Worm (Caenorhabditis elegans) whole organism, L3 larva: ENCODE results near the gene sysm-1.

Experiments used
- R02D3.7 ChIP-seq: fragments of 150-350 bp; optimal IDR thresholded peaks from 2 replicates; lab custom pipeline; 2014; ENCODE audit warnings: missing biosample characterization, missing genetic modification characterization
- ZK546.5 ChIP-seq: sonication (generic microtip); optimal IDR thresholded peaks from 2 replicates; lab custom pipeline; 2017; ENCODE audit warnings: missing biosample characterization, missing genetic modification characterization
- aly-2 ChIP-seq: fragments of 150-350 bp; optimal IDR thresholded peaks from 2 replicates; lab custom pipeline; 2014; ENCODE audit warnings: missing biosample characterization, missing genetic modification characterization
- ama-1 ChIP-seq: fragments of 150-350 bp; optimal IDR thresholded peaks from 2 replicates; lab custom pipeline; 2018
- ceh-16 ChIP-seq: sonication (generic microtip); optimal IDR thresholded peaks from 2 replicates; lab custom pipeline; 2017; ENCODE audit warnings: missing biosample characterization, missing genetic modification characterization
- ceh-28 ChIP-seq: fragments of 150-350 bp; optimal IDR thresholded peaks from 2 replicates; lab custom pipeline; 2014; ENCODE audit warnings: missing biosample characterization, missing genetic modification reagents, missing genetic modification characterization
- ceh-82 ChIP-seq: fragments of 150-350 bp; optimal IDR thresholded peaks from 2 replicates; lab custom pipeline; 2014; ENCODE audit warnings: missing biosample characterization, missing genetic modification characterization
- ceh-9 ChIP-seq: sonication (generic microtip); optimal IDR thresholded peaks from 2 replicates; lab custom pipeline; 2018; ENCODE audit warnings: missing biosample characterization, missing genetic modification characterization
- daf-12 ChIP-seq: fragments of 150-350 bp; optimal IDR thresholded peaks from 2 replicates; lab custom pipeline; 2014; ENCODE audit warnings: missing biosample characterization, missing genetic modification reagents, missing genetic modification characterization
- egl-27 ChIP-seq: sonication (generic microtip); optimal IDR thresholded peaks from 4 replicates; lab custom pipeline; 2017; ENCODE audit warnings: missing biosample characterization, missing genetic modification reagents, missing genetic modification characterization
- egl-5 ChIP-seq: fragments of 150-350 bp; optimal IDR thresholded peaks from 2 replicates; lab custom pipeline; 2017; ENCODE audit warnings: missing biosample characterization, missing genetic modification reagents, missing genetic modification characterization, inconsistent platforms
- elt-1 ChIP-seq: fragments of 150-350 bp; optimal IDR thresholded peaks from 2 replicates; lab custom pipeline; 2014; ENCODE audit warnings: missing biosample characterization, missing genetic modification characterization
- elt-2 ChIP-seq: sonication (generic microtip); optimal IDR thresholded peaks from 2 replicates; lab custom pipeline; 2016; ENCODE audit warnings: missing genetic modification reagents, mild to moderate bottlenecking, missing genetic modification characterization, missing compliant biosample characterization
- elt-3 ChIP-seq, 3 experiments: fragments of 150-350 bp in 1 of 3; sonication (generic microtip) in 2 of 3; optimal IDR thresholded peaks; 2 replicates in 2 of 3; 4 replicates in 1 of 3; lab custom pipeline; 2014 to 2017; ENCODE audit warnings: missing biosample characterization in 3 of 3, missing genetic modification characterization in 3 of 3
- eor-1 ChIP-seq, 2 experiments: fragments of 150-350 bp; optimal IDR thresholded peaks; 2 replicates each; lab custom pipeline; 2014 to 2018; ENCODE audit warnings: missing biosample characterization in 2 of 2, missing genetic modification characterization in 2 of 2
- fkh-10 ChIP-seq: sonication (generic microtip); optimal IDR thresholded peaks from 2 replicates; lab custom pipeline; 2017; ENCODE audit warnings: missing biosample characterization, missing genetic modification reagents, missing genetic modification characterization
- fkh-2 ChIP-seq: fragments of 150-350 bp; optimal IDR thresholded peaks from 2 replicates; lab custom pipeline; 2014; ENCODE audit warnings: missing biosample characterization, missing genetic modification reagents, missing genetic modification characterization
- fos-1 ChIP-seq: fragments of 150-350 bp; optimal IDR thresholded peaks from 2 replicates; lab custom pipeline; 2014; ENCODE audit warnings: missing biosample characterization, missing genetic modification characterization
- hmg-11 ChIP-seq: sonication (generic microtip); optimal IDR thresholded peaks from 2 replicates; lab custom pipeline; 2016; ENCODE audit warnings: missing genetic modification characterization, missing compliant biosample characterization
- jun-1 ChIP-seq: fragments of 150-350 bp; optimal IDR thresholded peaks from 2 replicates; lab custom pipeline; 2014; ENCODE audit warnings: missing biosample characterization, missing genetic modification reagents, missing genetic modification characterization
- lin-15B ChIP-seq: fragments of 150-350 bp; optimal IDR thresholded peaks from 2 replicates; lab custom pipeline; 2014; ENCODE audit warnings: missing biosample characterization, missing genetic modification characterization
- lin-39 ChIP-seq: fragments of 150-350 bp; optimal IDR thresholded peaks from 2 replicates; lab custom pipeline; 2018; ENCODE audit warnings: missing biosample characterization, missing genetic modification reagents, missing genetic modification characterization
- lsy-12 ChIP-seq: sonication (generic microtip); optimal IDR thresholded peaks from 2 replicates; lab custom pipeline; 2016; ENCODE audit warnings: mild to moderate bottlenecking, missing genetic modification characterization, missing compliant biosample characterization
- mdl-1 ChIP-seq: fragments of 150-350 bp; optimal IDR thresholded peaks from 2 replicates; lab custom pipeline; 2014; ENCODE audit warnings: missing biosample characterization, missing genetic modification characterization
- mml-1 ChIP-seq: fragments of 150-350 bp; sonication (generic microtip); optimal IDR thresholded peaks from 3 replicates; lab custom pipeline; 2014; ENCODE audit warnings: missing biosample characterization, missing genetic modification characterization
- nfya-1 ChIP-seq: sonication (generic microtip); optimal IDR thresholded peaks from 2 replicates; lab custom pipeline; 2017; ENCODE audit warnings: missing genetic modification characterization, mild to moderate bottlenecking, missing compliant biosample characterization, antibody characterized with exemption, moderate library complexity; ENCODE audit not compliant: insufficient read depth
- nhr-11 ChIP-seq: fragments of 150-350 bp; optimal IDR thresholded peaks from 2 replicates; lab custom pipeline; 2014; ENCODE audit warnings: missing biosample characterization, missing genetic modification characterization
- nhr-12 ChIP-seq: fragments of 150-350 bp; optimal IDR thresholded peaks from 2 replicates; lab custom pipeline; 2014; ENCODE audit warnings: missing biosample characterization, missing genetic modification characterization
- nhr-23 ChIP-seq: fragments of 150-350 bp; optimal IDR thresholded peaks from 2 replicates; lab custom pipeline; 2014; ENCODE audit warnings: missing biosample characterization, missing genetic modification reagents, missing genetic modification characterization
- nhr-237 ChIP-seq: fragments of 150-350 bp; optimal IDR thresholded peaks from 2 replicates; lab custom pipeline; 2014; ENCODE audit warnings: missing biosample characterization, missing genetic modification characterization
- nhr-25 ChIP-seq: sonication (generic microtip); optimal IDR thresholded peaks from 2 replicates; lab custom pipeline; 2017; ENCODE audit warnings: missing biosample characterization, missing genetic modification characterization
- nhr-28 ChIP-seq: fragments of 150-350 bp; optimal IDR thresholded peaks from 2 replicates; lab custom pipeline; 2014; ENCODE audit warnings: missing biosample characterization, missing genetic modification characterization
- nhr-43 ChIP-seq: sonication (generic microtip); optimal IDR thresholded peaks from 2 replicates; lab custom pipeline; 2016; ENCODE audit warnings: mild to moderate bottlenecking, missing genetic modification characterization, missing compliant biosample characterization; ENCODE audit not compliant: poor library complexity, severe bottlenecking
- nhr-67 ChIP-seq: fragments of 150-350 bp; optimal IDR thresholded peaks from 2 replicates; lab custom pipeline; 2014; ENCODE audit warnings: missing biosample characterization, missing genetic modification characterization
- nhr-76 ChIP-seq: fragments of 150-350 bp; sonication (generic microtip); optimal IDR thresholded peaks from 5 replicates; lab custom pipeline; 2014; ENCODE audit warnings: missing biosample characterization, missing genetic modification characterization
- nhr-77 ChIP-seq: fragments of 150-350 bp; optimal IDR thresholded peaks from 2 replicates; lab custom pipeline; 2014; ENCODE audit warnings: missing biosample characterization, missing genetic modification characterization
- pha-4 ChIP-seq: fragments of 150-350 bp; optimal IDR thresholded peaks from 2 replicates; lab custom pipeline; 2014; ENCODE audit warnings: missing biosample characterization, missing genetic modification reagents, missing genetic modification characterization
- pqm-1 ChIP-seq: fragments of 150-350 bp; optimal IDR thresholded peaks from 2 replicates; lab custom pipeline; 2017; ENCODE audit warnings: missing biosample characterization, missing genetic modification characterization, inconsistent platforms
- sea-2 ChIP-seq: fragments of 150-350 bp; sonication (generic microtip); optimal IDR thresholded peaks from 4 replicates; lab custom pipeline; 2014; ENCODE audit warnings: missing biosample characterization, missing genetic modification reagents, missing genetic modification characterization
- skn-1 ChIP-seq: fragments of 150-350 bp; optimal IDR thresholded peaks from 2 replicates; lab custom pipeline; 2014; ENCODE audit warnings: missing biosample characterization, missing genetic modification characterization
- snpc-4 ChIP-seq: fragments of 150-350 bp; optimal IDR thresholded peaks from 2 replicates; lab custom pipeline; 2014; ENCODE audit warnings: missing biosample characterization, missing genetic modification characterization
- tbx-2 ChIP-seq: sonication (generic microtip); optimal IDR thresholded peaks from 2 replicates; lab custom pipeline; 2016; ENCODE audit warnings: mild to moderate bottlenecking, missing genetic modification characterization, missing compliant biosample characterization
- unc-39 ChIP-seq: sonication (generic microtip); optimal IDR thresholded peaks from 4 replicates; lab custom pipeline; 2017; ENCODE audit warnings: missing biosample characterization, missing genetic modification characterization
- unc-62 ChIP-seq: fragments of 150-350 bp; sonication (generic microtip); optimal IDR thresholded peaks from 4 replicates; lab custom pipeline; 2014; ENCODE audit warnings: missing biosample characterization, missing genetic modification reagents, missing genetic modification characterization
- zag-1 ChIP-seq: fragments of 150-350 bp; optimal IDR thresholded peaks from 2 replicates; lab custom pipeline; 2014; ENCODE audit warnings: missing biosample characterization, missing genetic modification characterization
- ztf-11 ChIP-seq: fragments of 150-350 bp; optimal IDR thresholded peaks from 2 replicates; lab custom pipeline; 2014; ENCODE audit warnings: missing biosample characterization, missing genetic modification characterization
- ztf-4 ChIP-seq: fragments of 150-350 bp; optimal IDR thresholded peaks from 2 replicates; lab custom pipeline; 2014; ENCODE audit warnings: missing biosample characterization, missing genetic modification characterization

Gene sysm-1

ce11 chrII:9061099-9061498, 21.9 kb downstream of the sysm-1 start, which contains the start of gene T24B8.3:
Gene T24B8.3 (minus strand): TSS chrII:9061137.
- no peak for TF ChIP-seq ama-1 (lab: Kevin White, UChicago)
- TF ChIP-seq nhr-237 = no peak
- no peak for TF ChIP-seq unc-39 (tag; lab: Kevin White, UChicago)
- TF ChIP-seq mdl-1 (tag; lab: Kevin White, UChicago) = no peak
- no peak for TF ChIP-seq lsy-12 (tag; lab: Kevin White, UChicago)
- peak; percentile 72 for TF ChIP-seq pha-4 (tag; lab: Kevin White, UChicago)
- no peak for TF ChIP-seq ZK546.5 (tag; lab: Kevin White, UChicago)
- TF ChIP-seq nhr-23 (tag; lab: Kevin White, UChicago) = peak; percentile 53
- no peak for TF ChIP-seq fkh-10 (GFP tag; lab: Kevin White, UChicago)
- TF ChIP-seq elt-1 (tag; lab: Kevin White, UChicago) = no peak
- TF ChIP-seq skn-1 (tag; lab: Kevin White, UChicago) = no peak
- no peak for TF ChIP-seq elt-2 (tag; lab: Kevin White, UChicago)
- TF ChIP-seq egl-27 = no peak
- no peak for TF ChIP-seq fos-1 (tag; lab: Kevin White, UChicago)
- no peak for TF ChIP-seq nhr-25 (tag; lab: Kevin White, UChicago)
- TF ChIP-seq fkh-2 = no peak
- no peak for TF ChIP-seq nhr-77

ce11 chrII:9060332-9060840, 22.6 kb downstream of the sysm-1 start:
- TF ChIP-seq nhr-77 (peak; percentile 1), nhr-76 (tag; lab: Kevin White, UChicago) (peak; percentile 6), hmg-11 (peak; percentile 95), lin-15B (peak; percentile 78), nhr-11 (peak; percentile 74), ceh-16 (tag; lab: Kevin White, UChicago) (no peak), lsy-12 (tag; lab: Kevin White, UChicago) (peak; percentile 80), ztf-11 (tag; lab: Kevin White, UChicago) (no peak), sea-2 (GFP tag; lab: Kevin White, UChicago) (peak; percentile 87), lin-39 (peak; percentile 96), mdl-1 (tag; lab: Kevin White, UChicago) (peak; percentile 74), elt-3 (tag; optimal IDR thresholded peaks at IDR 0.05; lab: Kevin White, UChicago) (peak in 2 of 3 experiments; percentile 47 to 62), egl-5 (tag; lab: Kevin White, UChicago) (peak; percentile 90), skn-1 (tag; lab: Kevin White, UChicago) (peak; percentile 80), nhr-237 (no peak), nhr-23 (tag; lab: Kevin White, UChicago) (peak; percentile 77), unc-39 (tag; lab: Kevin White, UChicago) (no peak), ceh-82 (tag; lab: Kevin White, UChicago) (no peak), nfya-1 (tag; lab: Kevin White, UChicago) (peak; percentile 97), fkh-10 (GFP tag; lab: Kevin White, UChicago) (peak; percentile 86), eor-1 (tag; optimal IDR thresholded peaks at IDR 0.05; lab: Kevin White, UChicago) (no peak), elt-1 (tag; lab: Kevin White, UChicago) (peak; percentile 58), ZK546.5 (tag; lab: Kevin White, UChicago) (no peak), ceh-9 (tag; lab: Kevin White, UChicago) (no peak), nhr-12 (tag; lab: Kevin White, UChicago) (no peak), ztf-4 (tag; lab: Kevin White, UChicago) (peak; percentile 77), mml-1 (no peak), nhr-43 (peak; percentile 55), nhr-25 (tag; lab: Kevin White, UChicago) (peak; percentile 97), nhr-28 (tag; lab: Kevin White, UChicago) (no peak), jun-1 (tag; lab: Kevin White, UChicago) (peak; percentile 91), daf-12 (tag; lab: Kevin White, UChicago) (no peak), nhr-67 (tag; lab: Kevin White, UChicago) (no peak), fos-1 (tag; lab: Kevin White, UChicago) (peak; percentile 90), ceh-28 (tag; lab: Kevin White, UChicago) (peak; percentile 53), aly-2 (tag; lab: Kevin White, UChicago) (no peak), egl-27 (peak; percentile 68), zag-1 (tag; lab: Kevin White, UChicago) (no peak), unc-62 (GFP tag; lab: Kevin White, UChicago) (peak; percentile 90), ama-1 (lab: Kevin White, UChicago) (peak; percentile 62), fkh-2 (no peak), pha-4 (tag; lab: Kevin White, UChicago) (peak; percentile 96), snpc-4 (tag; lab: Kevin White, UChicago) (peak; percentile 55), R02D3.7 (tag; lab: Kevin White, UChicago) (peak; percentile 74), elt-2 (tag; lab: Kevin White, UChicago) (peak; percentile 89), pqm-1 (tag; lab: Kevin White, UChicago) (peak; percentile 55), tbx-2 (tag; lab: Kevin White, UChicago) (peak; percentile 65)
